Worm (Caenorhabditis elegans) whole organism, midembryonic: ENCODE results near the gene K12H6.2.

ENCODE experiments used
- T22C8.4 ChIP-seq: fragments of 200-800 bp; sonication (Bioruptor generic); IDR thresholded peaks from 2 replicates; pipeline ENCODE4 v1.3.6; 2022; ENCODE audit warnings: missing genetic modification characterization, missing compliant biosample characterization
- cog-1 ChIP-seq: sonication (generic microtip); optimal IDR thresholded peaks from 2 replicates; lab custom pipeline; 2016; ENCODE audit warnings: missing genetic modification characterization, missing compliant biosample characterization
- flt-1 ChIP-seq: fragments of 200-800 bp; sonication (Bioruptor generic); IDR thresholded peaks from 2 replicates; pipeline ENCODE4 v1.3.6; 2022; ENCODE audit warnings: missing genetic modification characterization, missing compliant biosample characterization
- klf-2 ChIP-seq: fragments of 200-800 bp; sonication (Bioruptor generic); conservative IDR thresholded peaks from 2 replicates; pipeline ENCODE4 v1.3.6; 2022; ENCODE audit warnings: missing genetic modification reagents, missing genetic modification characterization, missing compliant biosample characterization
- med-1 ChIP-seq: sonication (generic microtip); optimal IDR thresholded peaks from 2 replicates; lab custom pipeline; 2017; ENCODE audit warnings: missing genetic modification characterization, mild to moderate bottlenecking, missing compliant biosample characterization, antibody characterized with exemption, missing genetic modification reagents; ENCODE audit not compliant: insufficient read depth
- ref-1 ChIP-seq: fragments of 200-800 bp; sonication (Bioruptor generic); conservative IDR thresholded peaks from 2 replicates; pipeline ENCODE4 v1.3.6; 2022; ENCODE audit warnings: missing genetic modification reagents, missing genetic modification characterization, missing compliant biosample characterization
- tab-1 ChIP-seq: fragments of 200-800 bp; sonication (Bioruptor generic); IDR thresholded peaks from 2 replicates; pipeline ENCODE4 v1.3.6; 2022; ENCODE audit warnings: missing genetic modification characterization, missing compliant biosample characterization
- ztf-23 ChIP-seq: fragments of 200-800 bp; sonication (Bioruptor generic); IDR thresholded peaks from 2 replicates; pipeline ENCODE4 v1.3.6; 2022; ENCODE audit warnings: missing genetic modification reagents, missing genetic modification characterization, missing compliant biosample characterization
- ztf-29 ChIP-seq: fragments of 200-800 bp; sonication (Bioruptor generic); IDR thresholded peaks from 2 replicates; pipeline ENCODE4 v1.3.6; 2022; ENCODE audit warnings: missing genetic modification reagents, missing genetic modification characterization, missing compliant biosample characterization

K12H6.2 gene

DNA sequence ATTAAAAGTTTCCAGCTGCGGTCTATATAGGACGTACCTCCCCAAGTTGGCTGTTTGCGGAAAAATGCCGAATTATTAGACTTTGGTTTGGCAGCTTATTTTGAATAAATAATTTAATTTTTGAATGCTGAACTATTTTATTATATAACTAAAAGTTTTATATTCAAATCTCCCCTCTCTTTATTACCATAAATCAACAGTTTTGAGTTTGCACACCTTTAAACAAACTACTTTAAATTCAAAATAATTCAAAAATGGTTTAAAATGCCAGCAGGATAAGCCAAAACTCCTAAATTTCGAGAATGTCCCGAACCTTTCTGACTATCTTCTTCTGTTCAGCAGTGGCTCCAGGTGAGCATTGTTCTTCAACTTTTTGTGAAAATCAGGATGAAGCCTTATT lies 36.1 kb downstream of the K12H6.2 start, which contains the start of gene F08D12.3:
TSS of gene F08D12.3 (plus strand) at position 301 of the 400 bp plus-strand sequence.
- TF ChIP-seq klf-2 (no peak), ref-1 (no peak), cog-1 (tag; lab: Kevin White, UChicago) (no peak), T22C8.4 (GFP tag; lab: Robert Waterston, UW) (no peak), flt-1 (GFP tag; lab: Robert Waterston, UW) (no peak), ztf-23 (GFP tag; lab: Robert Waterston, UW) (no peak), ztf-29 (GFP tag; lab: Robert Waterston, UW) (no peak), med-1 (GFP tag; lab: Kevin White, UChicago) (no peak), tab-1 (GFP tag; lab: Robert Waterston, UW) (no peak)

DNA sequence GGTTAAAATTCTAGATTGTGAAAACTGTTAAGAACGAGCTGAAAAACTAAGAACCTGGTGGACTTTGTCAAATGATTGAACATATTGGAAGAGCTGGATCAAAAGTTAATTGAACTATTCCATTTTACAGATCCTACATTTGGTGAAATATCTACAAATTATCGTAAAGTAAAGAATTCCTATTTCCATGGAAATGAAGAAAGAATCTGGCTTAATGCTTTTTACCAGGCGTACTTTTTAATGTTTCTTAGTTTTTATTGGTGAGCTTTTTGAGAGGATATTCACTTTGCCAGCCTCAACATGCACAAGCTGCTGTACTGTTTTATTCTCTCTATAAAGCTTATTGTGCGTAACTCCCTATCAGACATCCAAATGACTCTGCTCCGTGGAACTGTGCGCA lies 37.5 kb downstream of the K12H6.2 start, which contains the start of gene F08D12.4:
TSS of gene F08D12.4 (plus strand) at position 301 of the 400 bp plus-strand sequence.
- TF ChIP-seq ztf-23 (GFP tag; lab: Robert Waterston, UW) (no peak), med-1 (GFP tag; lab: Kevin White, UChicago) (no peak), ref-1 (no peak), cog-1 (tag; lab: Kevin White, UChicago) (no peak), ztf-29 (GFP tag; lab: Robert Waterston, UW) (no peak), klf-2 (no peak), T22C8.4 (GFP tag; lab: Robert Waterston, UW) (no peak), flt-1 (GFP tag; lab: Robert Waterston, UW) (no peak), tab-1 (GFP tag; lab: Robert Waterston, UW) (no peak)

DNA sequence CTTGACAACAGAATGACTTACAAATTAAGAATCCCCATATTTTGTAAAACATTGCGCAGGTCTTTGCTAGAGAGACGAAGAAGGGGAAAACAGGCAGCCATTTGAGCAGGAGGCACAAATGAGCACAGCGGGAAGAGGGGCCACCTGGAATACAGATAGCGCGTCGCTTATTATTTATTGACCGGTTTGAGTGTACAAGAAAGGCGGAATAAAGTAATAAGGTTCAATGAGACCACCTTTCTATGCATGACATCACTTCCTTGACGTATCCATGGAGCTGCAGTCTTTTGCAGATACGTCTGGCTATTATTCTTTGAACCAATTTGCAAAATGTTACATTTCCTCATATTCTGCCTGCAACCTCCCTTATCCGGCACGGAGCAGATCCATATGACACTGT lies 40.4 kb downstream of the K12H6.2 start, which contains the start of gene fbxb-111:
TSS of gene fbxb-111 (minus strand) at position 101 of the 400 bp plus-strand sequence.
- no peak for TF ChIP-seq ref-1
- TF ChIP-seq klf-2, result no peak
- no peak for TF ChIP-seq ztf-29 (GFP tag; lab: Robert Waterston, UW)

DNA sequence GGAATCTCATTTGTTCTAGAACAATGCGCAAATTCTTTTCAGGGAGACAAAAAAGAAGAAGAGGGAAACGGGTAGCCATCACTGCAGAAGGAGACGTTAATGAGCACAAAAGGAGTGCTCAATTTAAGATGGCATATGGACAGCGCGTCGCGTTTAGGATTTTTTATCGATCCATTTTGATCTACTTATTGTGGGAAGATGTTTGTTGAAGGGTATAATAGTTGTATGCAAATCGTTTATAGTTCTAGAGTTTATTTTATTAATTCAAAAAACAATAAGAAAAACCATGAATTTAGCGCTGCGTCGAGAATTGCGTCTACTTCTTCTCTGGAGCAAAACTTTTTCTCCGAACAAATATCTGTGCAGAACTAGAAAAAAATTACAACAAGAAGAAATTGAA lies 41.8 kb downstream of the K12H6.2 start, which contains the start of gene sdz-9:
TSS of gene sdz-9 (minus strand) at position 101 of the 400 bp plus-strand sequence.
- TF ChIP-seq T22C8.4 (GFP tag; lab: Robert Waterston, UW), result no peak
- TF ChIP-seq ztf-29 (GFP tag; lab: Robert Waterston, UW), result no peak
- no peak for TF ChIP-seq tab-1 (GFP tag; lab: Robert Waterston, UW)
- TF ChIP-seq flt-1 (GFP tag; lab: Robert Waterston, UW), result no peak
- TF ChIP-seq ref-1, result no peak
- no peak for TF ChIP-seq klf-2
- no peak for TF ChIP-seq cog-1 (tag; lab: Kevin White, UChicago)
- no peak for TF ChIP-seq ztf-23 (GFP tag; lab: Robert Waterston, UW)
- TF ChIP-seq med-1 (GFP tag; lab: Kevin White, UChicago), result no peak

DNA sequence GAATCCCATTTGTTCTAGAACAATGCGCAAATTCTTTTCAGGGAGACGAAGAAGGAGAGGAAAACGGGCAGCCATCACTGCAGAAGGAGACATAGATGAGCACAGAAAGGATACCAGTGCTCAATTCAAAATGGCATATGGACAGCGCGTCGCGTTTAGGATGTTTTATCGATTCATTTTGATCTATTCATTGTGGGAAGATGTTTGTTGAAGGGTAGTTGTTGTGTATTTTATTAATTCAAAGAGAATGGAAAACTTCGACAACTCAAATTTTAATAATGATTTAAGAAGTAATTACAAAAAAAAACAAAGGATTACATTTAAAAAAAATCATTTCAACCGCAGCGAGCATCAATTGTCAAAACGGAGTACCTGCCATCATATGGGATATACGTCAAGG lies 43.2 kb downstream of the K12H6.2 start, which contains the start of gene sdz-10:
TSS of gene sdz-10 (minus strand) at position 101 of the 400 bp plus-strand sequence.
- TF ChIP-seq ztf-23 (GFP tag; lab: Robert Waterston, UW) (no peak), ref-1 (no peak), cog-1 (tag; lab: Kevin White, UChicago) (no peak), tab-1 (GFP tag; lab: Robert Waterston, UW) (no peak), flt-1 (GFP tag; lab: Robert Waterston, UW) (no peak), klf-2 (no peak)

DNA sequence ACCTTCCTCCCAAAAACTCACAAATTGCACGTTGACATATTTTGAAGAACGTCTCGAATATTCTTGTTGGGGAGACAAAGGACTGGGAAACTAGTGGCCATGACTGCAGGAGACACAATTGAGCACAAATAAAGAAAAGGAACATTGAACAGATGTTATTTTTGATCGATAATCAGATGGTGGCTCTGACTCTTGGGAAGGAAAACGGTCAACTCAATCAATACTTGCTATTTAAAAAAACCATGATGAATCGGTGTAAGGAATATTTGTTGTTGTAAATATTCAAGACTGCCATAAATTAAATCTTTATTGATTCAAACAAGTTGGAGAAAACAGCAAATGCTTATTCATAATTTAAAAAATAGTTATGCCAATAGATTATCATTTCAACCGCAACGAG lies 44.6 kb downstream of the K12H6.2 start, which contains the start of gene fbxb-105:
TSS of gene fbxb-105 (minus strand) at position 101 of the 400 bp plus-strand sequence.
- no peak for TF ChIP-seq ztf-29 (GFP tag; lab: Robert Waterston, UW)
- TF ChIP-seq ztf-23 (GFP tag; lab: Robert Waterston, UW), result no peak
- TF ChIP-seq klf-2, result no peak
- no peak for TF ChIP-seq med-1 (GFP tag; lab: Kevin White, UChicago)
- no peak for TF ChIP-seq flt-1 (GFP tag; lab: Robert Waterston, UW)
- no peak for TF ChIP-seq tab-1 (GFP tag; lab: Robert Waterston, UW)
- TF ChIP-seq T22C8.4 (GFP tag; lab: Robert Waterston, UW), result no peak
- TF ChIP-seq ref-1, result no peak
- TF ChIP-seq cog-1 (tag; lab: Kevin White, UChicago), result no peak

DNA sequence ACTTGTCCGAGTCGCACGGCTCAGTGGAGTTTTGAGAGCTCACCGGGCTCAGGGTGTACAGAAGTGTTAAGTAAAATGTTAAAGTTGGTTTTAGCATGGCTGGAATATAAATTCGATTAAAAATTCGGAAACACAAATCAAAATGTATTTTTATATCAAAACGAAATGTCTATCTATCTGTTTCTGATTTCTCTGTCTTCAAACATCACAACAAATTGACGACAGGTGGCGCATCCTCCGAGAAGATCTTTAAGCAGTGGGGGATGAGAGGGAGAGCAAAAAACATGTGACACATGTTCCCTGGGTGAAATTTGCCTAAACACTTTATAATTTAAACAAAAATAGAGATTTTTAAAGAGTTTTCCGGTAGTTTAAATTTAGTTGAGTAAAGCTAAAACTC lies 46.3 kb downstream of the K12H6.2 start, which contains the start of gene F08D12.7:
TSS of gene F08D12.7 (minus strand) at position 101 of the 400 bp plus-strand sequence.
- TF ChIP-seq T22C8.4 (GFP tag; lab: Robert Waterston, UW) (no peak), flt-1 (GFP tag; lab: Robert Waterston, UW) (no peak), cog-1 (tag; lab: Kevin White, UChicago) (no peak), ztf-23 (GFP tag; lab: Robert Waterston, UW) (no peak), tab-1 (GFP tag; lab: Robert Waterston, UW) (no peak), klf-2 (no peak), med-1 (GFP tag; lab: Kevin White, UChicago) (no peak), ztf-29 (GFP tag; lab: Robert Waterston, UW) (no peak), ref-1 (no peak)

DNA sequence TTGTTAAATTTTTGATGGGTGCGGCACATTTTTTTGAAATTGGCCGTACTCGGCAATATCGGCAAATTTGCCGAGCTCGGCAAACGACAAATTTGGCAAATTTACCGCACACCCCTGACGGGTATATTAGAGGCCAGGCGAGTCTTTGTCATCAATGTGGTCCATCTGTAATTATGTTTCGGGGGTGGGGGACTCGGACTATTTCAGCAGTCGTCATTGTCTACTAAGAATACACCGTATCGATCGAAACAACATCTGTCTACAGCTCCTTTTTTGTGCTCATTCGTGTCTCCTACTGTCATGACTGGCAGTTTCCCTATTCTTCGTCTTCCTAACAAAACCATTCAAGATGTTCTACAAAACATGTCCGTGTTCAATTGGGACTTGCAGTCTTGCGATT lies 49.0 kb downstream of the K12H6.2 start, which contains the start of gene F08D12.15:
TSS of gene F08D12.15 (plus strand) at position 301 of the 400 bp plus-strand sequence.
- TF ChIP-seq ztf-29 (GFP tag; lab: Robert Waterston, UW) (no peak), klf-2 (0 out of 2 replicates have a peak, but pooled peaks have one; percentile 5)

DNA sequence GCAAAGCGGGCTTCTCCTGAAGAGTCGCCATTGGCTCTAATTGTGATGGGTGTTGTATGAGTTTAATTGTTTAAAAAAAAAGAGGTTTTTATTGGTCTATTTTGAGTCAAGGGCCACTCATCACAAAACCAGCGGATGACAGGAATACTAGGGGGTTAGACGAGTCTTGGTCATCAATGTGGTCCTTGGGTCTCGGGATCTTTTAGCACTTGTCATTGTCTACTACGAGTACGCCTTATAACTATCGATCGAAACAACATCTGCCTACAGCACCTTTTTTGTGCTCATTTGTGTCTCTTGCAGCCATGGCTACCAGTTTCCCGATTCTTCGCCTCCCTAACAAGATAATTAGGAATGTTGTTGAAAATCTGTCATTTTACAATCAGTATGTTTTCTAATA lies 50.7 kb downstream of the K12H6.2 start, which contains the start of gene fbxb-108:
TSS of gene fbxb-108 (plus strand) at position 301 of the 400 bp plus-strand sequence.
- TF ChIP-seq tab-1 (GFP tag; lab: Robert Waterston, UW) (no peak), ref-1 (no peak), ztf-23 (GFP tag; lab: Robert Waterston, UW) (no peak), flt-1 (GFP tag; lab: Robert Waterston, UW) (no peak), med-1 (GFP tag; lab: Kevin White, UChicago) (no peak), cog-1 (tag; lab: Kevin White, UChicago) (no peak)
